Worm (Caenorhabditis elegans) whole organism, L4 larva: Measurements from ENCODE around the gene T04A6.2.

Experiments
- F37D6.2 ChIP-seq: sonication (generic microtip); optimal IDR thresholded peaks from 2 replicates; lab custom pipeline; 2016; ENCODE audit warnings: mild to moderate bottlenecking, missing genetic modification characterization, missing compliant biosample characterization
- F44E2.7 ChIP-seq: fragments of 200-800 bp; sonication (Bioruptor generic); IDR thresholded peaks from 2 replicates; pipeline ENCODE4 v2.1.2; 2022; ENCODE audit warnings: missing genetic modification characterization, missing compliant biosample characterization
- F49E8.2 ChIP-seq: sonication (generic microtip); optimal IDR thresholded peaks from 2 replicates; lab custom pipeline; 2016; ENCODE audit warnings: missing compliant biosample characterization, mild to moderate bottlenecking, missing genetic modification characterization, borderline replicate concordance
- R02D3.7 ChIP-seq: fragments of 150-350 bp; sonication (generic microtip); optimal IDR thresholded peaks from 3 replicates; lab custom pipeline; 2014; ENCODE audit warnings: missing biosample characterization, missing genetic modification characterization
- T20F7.1 ChIP-seq: fragments of 200-800 bp; sonication (Bioruptor generic); optimal IDR thresholded peaks from 2 replicates; lab custom pipeline; 2018; ENCODE audit warnings: mild to moderate bottlenecking, missing genetic modification characterization, missing compliant biosample characterization
- Y105C5A.15 ChIP-seq: fragments of 200-800 bp; sonication (Bioruptor generic); IDR thresholded peaks from 2 replicates; pipeline ENCODE4 v1.3.6; 2022; ENCODE audit warnings: missing genetic modification characterization, missing compliant biosample characterization
- Y48G9A.11 ChIP-seq: fragments of 200-800 bp; sonication (Bioruptor generic); IDR thresholded peaks from 2 replicates; pipeline ENCODE4 v1.3.6; 2022; ENCODE audit warnings: missing genetic modification reagents, missing genetic modification characterization, missing compliant biosample characterization
- Y75B8A.6 ChIP-seq: fragments of 200-800 bp; sonication (Bioruptor generic); IDR thresholded peaks from 2 replicates; pipeline ENCODE4 v1.3.6; 2022; ENCODE audit warnings: missing genetic modification reagents, missing genetic modification characterization, missing compliant biosample characterization
- ZK546.5 ChIP-seq, 2 experiments: sonication (generic microtip); optimal IDR thresholded peaks; 2 replicates each; lab custom pipeline; 2017; ENCODE audit warnings: missing biosample characterization in 2 of 2, missing genetic modification characterization in 2 of 2
- aha-1 ChIP-seq: fragments of 150-350 bp; peaks from one replicate; lab custom pipeline; 2014; ENCODE audit warnings: missing biosample characterization, missing genetic modification characterization
- ama-1 ChIP-seq: fragments of 150-350 bp; optimal IDR thresholded peaks from 2 replicates; lab custom pipeline; 2014; ENCODE audit warnings: inconsistent platforms, mixed read lengths
- ceh-20 ChIP-seq: fragments of 200-800 bp; sonication (Bioruptor generic); IDR thresholded peaks from 2 replicates; pipeline ENCODE4 v1.3.6; 2022; ENCODE audit warnings: missing genetic modification reagents, missing genetic modification characterization, missing compliant biosample characterization
- ceh-32 ChIP-seq: sonication (generic microtip); optimal IDR thresholded peaks from 2 replicates; lab custom pipeline; 2016; ENCODE audit warnings: mild to moderate bottlenecking, missing genetic modification characterization, missing compliant biosample characterization; ENCODE audit not compliant: poor library complexity
- ceh-44 ChIP-seq: fragments of 200-800 bp; sonication (Bioruptor generic); IDR thresholded peaks from 2 replicates; pipeline ENCODE4 v1.3.6; 2022; ENCODE audit warnings: missing genetic modification reagents, missing genetic modification characterization, missing compliant biosample characterization
- daf-12 ChIP-seq: fragments of 150-350 bp; optimal IDR thresholded peaks from 2 replicates; lab custom pipeline; 2014; ENCODE audit warnings: missing biosample characterization, missing genetic modification reagents, missing genetic modification characterization
- daf-8 ChIP-seq: fragments of 200-800 bp; sonication (Bioruptor generic); IDR thresholded peaks from 2 replicates; pipeline ENCODE4 v1.3.6; 2022; ENCODE audit warnings: missing genetic modification characterization, missing compliant biosample characterization
- dpl-1 ChIP-seq: fragments of 150-350 bp; optimal IDR thresholded peaks from 2 replicates; lab custom pipeline; 2014; ENCODE audit warnings: missing biosample characterization, missing genetic modification reagents, missing genetic modification characterization
- duxl-1 ChIP-seq: sonication (generic microtip); optimal IDR thresholded peaks from 2 replicates; lab custom pipeline; 2016; ENCODE audit warnings: mild to moderate bottlenecking, missing genetic modification characterization, moderate library complexity, missing compliant biosample characterization; ENCODE audit not compliant: poor library complexity
- dve-1 ChIP-seq: sonication (generic microtip); optimal IDR thresholded peaks from 2 replicates; lab custom pipeline; 2017; ENCODE audit warnings: antibody characterized with exemption, mild to moderate bottlenecking, missing genetic modification characterization, missing compliant biosample characterization; ENCODE audit not compliant: insufficient read depth
- egl-43 ChIP-seq: fragments of 200-800 bp; sonication (Bioruptor generic); IDR thresholded peaks from 2 replicates; pipeline ENCODE4 v1.3.6; 2022; ENCODE audit warnings: missing genetic modification reagents, missing genetic modification characterization, missing compliant biosample characterization
- lin-15B ChIP-seq: fragments of 150-350 bp; sonication (generic microtip); optimal IDR thresholded peaks from 3 replicates; lab custom pipeline; 2014; ENCODE audit warnings: missing biosample characterization, missing genetic modification characterization
- lin-39 ChIP-seq: fragments of 150-350 bp; optimal IDR thresholded peaks from 2 replicates; lab custom pipeline; 2014; ENCODE audit warnings: missing biosample characterization, missing genetic modification reagents, missing genetic modification characterization
- lir-3 ChIP-seq: sonication (generic microtip); optimal IDR thresholded peaks from 2 replicates; lab custom pipeline; 2016; ENCODE audit warnings: mild to moderate bottlenecking, missing genetic modification characterization, missing compliant biosample characterization
- madf-9 ChIP-seq: fragments of 200-800 bp; sonication (Bioruptor generic); conservative IDR thresholded peaks from 2 replicates; pipeline ENCODE4 v1.3.6; 2022; ENCODE audit warnings: missing genetic modification reagents, missing genetic modification characterization, missing compliant biosample characterization
- mdt-29 ChIP-seq: fragments of 200-800 bp; sonication (Bioruptor generic); IDR thresholded peaks from 2 replicates; pipeline ENCODE4 v1.3.6; 2022; ENCODE audit warnings: missing genetic modification reagents, missing genetic modification characterization, missing compliant biosample characterization
- mes-2 ChIP-seq: sonication (generic microtip); optimal IDR thresholded peaks from 2 replicates; lab custom pipeline; 2016; ENCODE audit warnings: missing genotype, mild to moderate bottlenecking, missing genetic modification characterization, missing compliant biosample characterization; ENCODE audit not compliant: poor library complexity, severe bottlenecking
- nhr-102 ChIP-seq: sonication (generic microtip); optimal IDR thresholded peaks from 2 replicates; lab custom pipeline; 2016; ENCODE audit warnings: mild to moderate bottlenecking, missing genetic modification characterization, moderate library complexity, missing compliant biosample characterization
- nhr-28 ChIP-seq: fragments of 150-350 bp; optimal IDR thresholded peaks from 2 replicates; lab custom pipeline; 2014; ENCODE audit warnings: missing biosample characterization, missing genetic modification characterization
- nhr-6 ChIP-seq: fragments of 150-350 bp; optimal IDR thresholded peaks from 2 replicates; lab custom pipeline; 2014; ENCODE audit warnings: missing biosample characterization, missing genetic modification characterization
- pha-4 ChIP-seq, 2 experiments: fragments of 150-350 bp in 1 of 2; fragments of 200-800 bp in 1 of 2; sonication (Bioruptor generic) in 1 of 2; IDR thresholded peaks in 1 of 2; optimal IDR thresholded peaks in 1 of 2; 2 replicates each; pipeline versions ENCODE4 v1.3.6 to Lab custom; 2014 to 2022; ENCODE audit warnings: missing genetic modification characterization in 2 of 2, missing genetic modification reagents in 2 of 2, missing biosample characterization in 1 of 2, missing compliant biosample characterization in 1 of 2
- rbr-2 ChIP-seq: sonication (generic microtip); optimal IDR thresholded peaks from 2 replicates; lab custom pipeline; 2016; ENCODE audit warnings: missing genotype, missing genetic modification characterization, missing compliant biosample characterization
- sdz-12 ChIP-seq: fragments of 200-800 bp; sonication (Bioruptor generic); optimal IDR thresholded peaks from 2 replicates; lab custom pipeline; 2018; ENCODE audit warnings: mild to moderate bottlenecking, missing genetic modification characterization, missing compliant biosample characterization
- skn-1 ChIP-seq: fragments of 150-350 bp; optimal IDR thresholded peaks from 2 replicates; lab custom pipeline; 2014; ENCODE audit warnings: missing biosample characterization, missing genetic modification characterization
- tag-97 ChIP-seq: fragments of 200-800 bp; sonication (Bioruptor generic); IDR thresholded peaks from 2 replicates; pipeline ENCODE4 v1.3.6; 2022; ENCODE audit warnings: missing genetic modification characterization, missing compliant biosample characterization
- tra-1 ChIP-seq: fragments of 200-800 bp; sonication (Bioruptor generic); IDR thresholded peaks from 2 replicates; pipeline ENCODE4 v1.3.6; 2022; ENCODE audit warnings: missing genetic modification reagents, missing genetic modification characterization, missing compliant biosample characterization

Gene T04A6.2

DNA sequence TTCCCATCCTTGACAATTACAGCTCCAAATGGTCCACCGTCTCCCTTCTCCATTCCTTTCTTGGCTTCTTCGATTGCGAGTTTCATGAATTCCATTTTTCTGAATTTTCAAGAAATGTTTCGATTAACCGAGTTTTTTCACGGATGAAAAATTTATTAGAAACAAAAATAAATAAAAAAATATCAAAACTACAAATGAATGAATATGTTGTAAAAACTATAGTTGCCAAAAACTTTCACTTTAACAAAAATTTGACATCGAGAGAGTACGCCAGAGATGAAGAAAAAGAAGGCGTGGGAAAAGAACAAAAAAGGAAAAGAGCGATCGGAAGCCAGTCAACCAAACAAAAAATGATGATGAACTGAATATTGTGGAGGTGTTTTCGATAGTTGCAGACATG is 31.7 kb upstream of the T04A6.2 start, which contains the start of gene R13A5.10:
TSS of gene R13A5.10 (minus strand) at position 101 of the 400 bp plus-strand sequence.
- TF ChIP-seq Y75B8A.6 (GFP tag; lab: Robert Waterston, UW) (no peak), mes-2 (tag; lab: Kevin White, UChicago) (no peak), lin-15B (no peak), Y48G9A.11 (GFP tag; lab: Robert Waterston, UW) (no peak)

DNA sequence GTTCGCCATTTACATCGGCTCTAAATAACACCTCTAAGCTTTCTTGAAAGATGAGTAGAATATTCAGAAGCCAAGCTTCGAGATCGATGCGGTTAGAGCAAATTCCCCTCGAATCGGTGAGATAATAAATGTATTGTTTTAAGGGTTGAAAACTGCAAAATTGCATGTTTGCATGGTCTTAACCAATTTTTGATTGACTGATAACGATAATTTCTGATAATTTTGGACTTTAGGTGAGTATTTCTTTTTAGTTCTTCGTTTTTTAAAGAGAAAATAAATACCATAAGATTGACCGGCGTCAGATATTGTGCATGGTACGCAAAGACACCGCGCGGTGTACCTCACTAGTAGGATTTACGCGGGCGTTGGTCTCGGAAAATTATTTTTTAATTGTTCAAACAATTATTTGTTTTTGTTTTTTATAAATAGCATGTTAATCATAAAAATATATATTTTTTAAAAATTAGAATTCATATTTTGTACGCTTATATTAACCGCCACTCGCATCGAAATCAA is 30.4 kb upstream of the T04A6.2 start, which contains the start of gene cup-5:
TSS of gene cup-5 (plus strand) at position 51 of the 516 bp plus-strand sequence.
- TF ChIP-seq pha-4 (GFP tag; IDR thresholded peaks at IDR 0.05; lab: Robert Waterston, UW) (no peak), pha-4 (tag; optimal IDR thresholded peaks at IDR 0.05; lab: Kevin White, UChicago) (peak; percentile 52), nhr-6 (tag; lab: Kevin White, UChicago) (no peak), egl-43 (no peak), T20F7.1 (peak; percentile 11), nhr-28 (no peak), Y105C5A.15 (GFP tag; lab: Robert Waterston, UW) (no peak), dpl-1 (peak; percentile 48), nhr-102 (tag; lab: Kevin White, UChicago) (no peak), F37D6.2 (tag; lab: Kevin White, UChicago) (no peak), ceh-32 (no peak), lin-39 (no peak), tag-97 (no peak), mes-2 (tag; lab: Kevin White, UChicago) (peak; percentile 77), Y75B8A.6 (GFP tag; lab: Robert Waterston, UW) (no peak), F49E8.2 (tag; lab: Kevin White, UChicago) (no peak), R02D3.7 (tag; lab: Kevin White, UChicago) (peak; percentile 79), daf-12 (tag; lab: Kevin White, UChicago) (no peak)

ce11 chrIII:7588214-7588613 is 26.4 kb upstream of the T04A6.2 start, which contains the start of gene R13A5.15:
Gene R13A5.15, minus strand, starts transcription at chrIII:7588314.
- TF ChIP-seq sdz-12 (GFP tag; lab: Kevin White, UChicago) (no peak), F44E2.7 (GFP tag; lab: Robert Waterston, UW) (no peak), mdt-29 (GFP tag; lab: Robert Waterston, UW) (no peak), tag-97 (no peak), rbr-2 (tag; lab: Kevin White, UChicago) (no peak), ama-1 (lab: Kevin White, UChicago) (no peak), madf-9 (GFP tag; lab: Robert Waterston, UW) (no peak)

DNA sequence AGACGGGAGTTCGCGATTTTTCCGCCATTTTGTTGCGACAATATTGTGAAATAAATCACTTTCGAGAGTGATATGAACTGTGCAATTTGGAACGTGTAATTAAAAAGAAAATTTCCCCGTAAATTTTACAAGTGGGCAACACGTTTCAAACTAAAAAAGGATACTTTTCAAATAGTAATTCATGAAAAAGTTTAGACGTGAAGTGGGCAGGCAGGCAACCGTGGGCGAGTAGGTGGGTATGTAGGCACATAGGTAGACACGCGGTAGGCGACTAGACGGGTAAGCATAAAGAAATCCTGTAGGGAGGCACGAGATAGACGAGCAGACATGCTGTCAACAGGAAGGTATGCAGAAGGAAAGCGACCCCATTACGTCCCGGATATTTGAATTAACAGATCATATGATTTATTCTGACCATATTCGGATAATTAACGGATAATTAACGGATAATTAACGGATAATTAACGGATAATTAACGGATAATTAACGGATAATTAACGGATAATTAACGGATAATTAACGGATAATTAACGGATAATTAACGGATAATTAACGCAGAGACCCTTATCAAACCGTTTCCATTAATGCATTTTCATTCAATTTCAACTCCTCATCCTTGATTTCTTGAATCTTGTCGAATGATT is 21.2 kb upstream of the T04A6.2 start, which contains the start of gene R13A5.11:
TSS of gene R13A5.11 (minus strand) at position 51 of the 644 bp plus-strand sequence.
- TF ChIP-seq daf-12 (tag; lab: Kevin White, UChicago) = no peak
- no peak for TF ChIP-seq ceh-44
- TF ChIP-seq duxl-1 (tag; lab: Kevin White, UChicago) = no peak
- TF ChIP-seq nhr-102 (tag; lab: Kevin White, UChicago) = no peak
- TF ChIP-seq ZK546.5 (tag; optimal IDR thresholded peaks at IDR 0.05; lab: Kevin White, UChicago) = no peak
- no peak for TF ChIP-seq skn-1 (tag; lab: Kevin White, UChicago)
- TF ChIP-seq aha-1 (tag; lab: Kevin White, UChicago) = no peak
- no peak for TF ChIP-seq lir-3 (tag; lab: Kevin White, UChicago)
- no peak for TF ChIP-seq madf-9 (GFP tag; lab: Robert Waterston, UW)
- TF ChIP-seq pha-4 (GFP tag; IDR thresholded peaks at IDR 0.05; lab: Robert Waterston, UW) = no peak
- TF ChIP-seq pha-4 (tag; optimal IDR thresholded peaks at IDR 0.05; lab: Kevin White, UChicago) = no peak
- TF ChIP-seq tra-1 (GFP tag; lab: Robert Waterston, UW) = no peak
- no peak for TF ChIP-seq rbr-2 (tag; lab: Kevin White, UChicago)
- TF ChIP-seq ceh-20 (GFP tag; lab: Robert Waterston, UW) = no peak
- TF ChIP-seq dve-1 (tag; lab: Kevin White, UChicago) = no peak
- TF ChIP-seq daf-8 (GFP tag; lab: Robert Waterston, UW) = no peak
